Worm (Caenorhabditis elegans) whole organism, L3 larva: ENCODE results near the gene byn-1.

ENCODE experiments used
- R02D3.7 ChIP-seq: fragments of 150-350 bp; optimal IDR thresholded peaks from 2 replicates; lab custom pipeline; 2014; ENCODE audit warnings: missing biosample characterization, missing genetic modification characterization
- aly-2 ChIP-seq: fragments of 150-350 bp; optimal IDR thresholded peaks from 2 replicates; lab custom pipeline; 2014; ENCODE audit warnings: missing biosample characterization, missing genetic modification characterization
- ama-1 ChIP-seq: fragments of 150-350 bp; optimal IDR thresholded peaks from 2 replicates; lab custom pipeline; 2018
- ceh-28 ChIP-seq: fragments of 150-350 bp; optimal IDR thresholded peaks from 2 replicates; lab custom pipeline; 2014; ENCODE audit warnings: missing biosample characterization, missing genetic modification reagents, missing genetic modification characterization
- ceh-9 ChIP-seq: sonication (generic microtip); optimal IDR thresholded peaks from 2 replicates; lab custom pipeline; 2018; ENCODE audit warnings: missing biosample characterization, missing genetic modification characterization
- fos-1 ChIP-seq: fragments of 150-350 bp; optimal IDR thresholded peaks from 2 replicates; lab custom pipeline; 2014; ENCODE audit warnings: missing biosample characterization, missing genetic modification characterization
- jun-1 ChIP-seq: fragments of 150-350 bp; optimal IDR thresholded peaks from 2 replicates; lab custom pipeline; 2014; ENCODE audit warnings: missing biosample characterization, missing genetic modification reagents, missing genetic modification characterization
- lin-15B ChIP-seq: fragments of 150-350 bp; optimal IDR thresholded peaks from 2 replicates; lab custom pipeline; 2014; ENCODE audit warnings: missing biosample characterization, missing genetic modification characterization
- nhr-237 ChIP-seq: fragments of 150-350 bp; optimal IDR thresholded peaks from 2 replicates; lab custom pipeline; 2014; ENCODE audit warnings: missing biosample characterization, missing genetic modification characterization
- nhr-25 ChIP-seq: sonication (generic microtip); optimal IDR thresholded peaks from 2 replicates; lab custom pipeline; 2017; ENCODE audit warnings: missing biosample characterization, missing genetic modification characterization
- nhr-43 ChIP-seq: sonication (generic microtip); optimal IDR thresholded peaks from 2 replicates; lab custom pipeline; 2016; ENCODE audit warnings: mild to moderate bottlenecking, missing genetic modification characterization, missing compliant biosample characterization; ENCODE audit not compliant: poor library complexity, severe bottlenecking
- nhr-67 ChIP-seq: fragments of 150-350 bp; optimal IDR thresholded peaks from 2 replicates; lab custom pipeline; 2014; ENCODE audit warnings: missing biosample characterization, missing genetic modification characterization

- TF ChIP-seq R02D3.7 (tag; lab: Kevin White, UChicago) = no peak
- TF ChIP-seq nhr-237 = no peak
- TF ChIP-seq ama-1 (lab: Kevin White, UChicago) = peak; percentile 40
- TF ChIP-seq fos-1 (tag; lab: Kevin White, UChicago) = no peak
- TF ChIP-seq lin-15B (tag; lab: Kevin White, UChicago) = peak; percentile 46
- no peak for TF ChIP-seq aly-2 (tag; lab: Kevin White, UChicago)
- TF ChIP-seq jun-1 (tag; lab: Kevin White, UChicago) = no peak
- TF ChIP-seq ceh-28 (tag; lab: Kevin White, UChicago) = no peak
- no peak for TF ChIP-seq nhr-43
- no peak for TF ChIP-seq ceh-9 (tag; lab: Kevin White, UChicago)
- no peak for TF ChIP-seq nhr-67
- TF ChIP-seq nhr-25 (tag; lab: Kevin White, UChicago) = no peak
Observed at ce11 chrIII:6961167-6961566, 29.4 kb downstream of the byn-1 start.
